Fruit fly (Drosophila melanogaster) whole organism, prepupa: ENCODE results near the gene CG31008.

Experiments used
- CG11294 ChIP-seq: fragments of 200-800 bp; sonication (Bioruptor generic); IDR thresholded peaks from 2 replicates; pipeline ENCODE4 v1.3.6; 2022; ENCODE audit warnings: missing biosample characterization, missing genetic modification characterization
- CG11902 ChIP-seq: fragments of 200-800 bp; sonication (Bioruptor generic); optimal IDR thresholded peaks from 3 replicates; lab custom pipeline; 2016; ENCODE audit warnings: missing biosample characterization, missing genetic modification characterization
- CG34406 ChIP-seq: fragments of 200-800 bp; sonication (Bioruptor generic); optimal IDR thresholded peaks from 3 replicates; lab custom pipeline; 2016; ENCODE audit warnings: missing biosample characterization, missing genetic modification characterization
- CG4318 ChIP-seq: fragments of 200-800 bp; sonication (Bioruptor generic); optimal IDR thresholded peaks from 3 replicates; lab custom pipeline; 2017; ENCODE audit warnings: missing biosample characterization, mild to moderate bottlenecking, missing genetic modification characterization
- CG6276 ChIP-seq: fragments of 200-800 bp; sonication (Bioruptor generic); optimal IDR thresholded peaks from 2 replicates; lab custom pipeline; 2017; ENCODE audit warnings: missing biosample characterization, mild to moderate bottlenecking, missing genetic modification characterization
- CG7368 ChIP-seq: fragments of 200-800 bp; sonication (Bioruptor generic); optimal IDR thresholded peaks from 3 replicates; lab custom pipeline; 2016; ENCODE audit warnings: missing biosample characterization, missing genetic modification characterization
- CG8319 ChIP-seq: fragments of 200-800 bp; sonication (Bioruptor generic); optimal IDR thresholded peaks from 3 replicates; lab custom pipeline; 2016; ENCODE audit warnings: missing biosample characterization, missing genetic modification characterization
- CG8632 ChIP-seq: fragments of 200-800 bp; sonication (Bioruptor generic); optimal IDR thresholded peaks from 3 replicates; lab custom pipeline; 2016; ENCODE audit warnings: missing biosample characterization, missing genetic modification characterization
- Eip75B ChIP-seq: fragments of 200-800 bp; sonication (Bioruptor generic); optimal IDR thresholded peaks from 3 replicates; lab custom pipeline; 2016; ENCODE audit warnings: missing biosample characterization, missing genetic modification characterization
- Eip78C ChIP-seq: fragments of 200-800 bp; sonication (Bioruptor generic); peaks from one replicate; lab custom pipeline; 2016; ENCODE audit warnings: missing biosample characterization, missing genetic modification characterization
- Eip93F ChIP-seq: fragments of 200-800 bp; sonication (Bioruptor generic); optimal IDR thresholded peaks from 2 replicates; lab custom pipeline; 2016; ENCODE audit warnings: missing biosample characterization, mild to moderate bottlenecking, missing genetic modification characterization
- Ets21C ChIP-seq: fragments of 200-800 bp; sonication (Bioruptor generic); optimal IDR thresholded peaks from 3 replicates; lab custom pipeline; 2016; ENCODE audit warnings: missing biosample characterization, missing genetic modification characterization
- Ets96B ChIP-seq: fragments of 200-800 bp; optimal IDR thresholded peaks from 2 replicates; lab custom pipeline; 2019; ENCODE audit warnings: missing biosample characterization, mild to moderate bottlenecking, missing genetic modification characterization, moderate library complexity
- Lpt ChIP-seq: fragments of 200-800 bp; sonication (Bioruptor generic); optimal IDR thresholded peaks from 3 replicates; lab custom pipeline; 2016; ENCODE audit warnings: missing biosample characterization, missing genetic modification characterization
- Smox ChIP-seq: fragments of 200-800 bp; sonication (Bioruptor generic); optimal IDR thresholded peaks from 3 replicates; lab custom pipeline; 2016; ENCODE audit warnings: missing biosample characterization, missing genetic modification characterization
- Sox15 ChIP-seq: fragments of 200-800 bp; sonication (Bioruptor generic); optimal IDR thresholded peaks from 3 replicates; lab custom pipeline; 2016; ENCODE audit warnings: missing biosample characterization, missing genetic modification characterization
- achi ChIP-seq: fragments of 200-800 bp; sonication (Bioruptor generic); optimal IDR thresholded peaks from 3 replicates; lab custom pipeline; 2016; ENCODE audit warnings: missing biosample characterization, missing genetic modification characterization
- dsx ChIP-seq: fragments of 200-800 bp; optimal IDR thresholded peaks from 3 replicates; lab custom pipeline; 2019; ENCODE audit warnings: missing biosample characterization, mild to moderate bottlenecking, missing genetic modification characterization, moderate library complexity; ENCODE audit not compliant: poor library complexity, severe bottlenecking
- eg ChIP-seq: fragments of 200-800 bp; sonication (Bioruptor generic); IDR thresholded peaks from 3 replicates; pipeline ENCODE4 v1.3.6; 2022; ENCODE audit warnings: missing biosample characterization, missing genetic modification characterization
- esn ChIP-seq: fragments of 200-800 bp; sonication (Bioruptor generic); optimal IDR thresholded peaks from 2 replicates; lab custom pipeline; 2016; ENCODE audit warnings: missing biosample characterization, mild to moderate bottlenecking, missing genetic modification characterization, moderate library complexity
- fd59A ChIP-seq: fragments of 200-800 bp; sonication (Bioruptor generic); optimal IDR thresholded peaks from 2 replicates; lab custom pipeline; 2017; ENCODE audit warnings: missing biosample characterization, mild to moderate bottlenecking, missing genetic modification characterization, missing genetic modification reagents
- fd85E ChIP-seq: fragments of 200-800 bp; sonication (Bioruptor generic); optimal IDR thresholded peaks from 3 replicates; lab custom pipeline; 2016; ENCODE audit warnings: missing biosample characterization, missing genetic modification characterization
- spab ChIP-seq: fragments of 200-800 bp; sonication (Bioruptor generic); optimal IDR thresholded peaks from 2 replicates; lab custom pipeline; 2017; ENCODE audit warnings: missing biosample characterization, mild to moderate bottlenecking, missing genetic modification characterization, missing genetic modification reagents
- ss ChIP-seq, 2 experiments: fragments of 200-800 bp; sonication (Bioruptor generic); optimal IDR thresholded peaks; 2 replicates in 1 of 2; 3 replicates in 1 of 2; lab custom pipeline; 2017 to 2018; ENCODE audit warnings: mild to moderate bottlenecking in 2 of 2, missing biosample characterization in 2 of 2, missing genetic modification characterization in 2 of 2, moderate library complexity in 1 of 2
- svp ChIP-seq: fragments of 200-800 bp; sonication (Bioruptor generic); peaks from one replicate; lab custom pipeline; 2016; ENCODE audit warnings: missing biosample characterization, missing genetic modification characterization
- topi ChIP-seq: fragments of 200-800 bp; sonication (Bioruptor generic); optimal IDR thresholded peaks from 3 replicates; lab custom pipeline; 2016; ENCODE audit warnings: missing biosample characterization, missing genetic modification characterization

Gene CG31008

dm6 chr3R:30959400-30959799, 30.4 kb downstream of the CG31008 start, which contains the start of gene CG15548:
Gene CG15548, plus strand, starts transcription at chr3R:30959700.
- TF ChIP-seq spab (GFP tag; lab: Kevin White, UChicago), result no peak
- TF ChIP-seq svp (GFP tag; lab: Kevin White, UChicago), result no peak
- TF ChIP-seq esn (GFP tag; lab: Kevin White, UChicago), result no peak
- no peak for TF ChIP-seq dsx (GFP tag; lab: Kevin White, UChicago)
- no peak for TF ChIP-seq CG6276 (GFP tag; lab: Kevin White, UChicago)
- no peak for TF ChIP-seq fd59A (GFP tag; lab: Kevin White, UChicago)
- no peak for TF ChIP-seq Eip78C (GFP tag; lab: Kevin White, UChicago)
- no peak for TF ChIP-seq CG7368 (GFP tag; lab: Kevin White, UChicago)
- no peak for TF ChIP-seq Eip93F (GFP tag; lab: Kevin White, UChicago)
- no peak for TF ChIP-seq fd85E (GFP tag; lab: Kevin White, UChicago)
- TF ChIP-seq CG8319 (GFP tag; lab: Kevin White, UChicago), result no peak
- no peak for TF ChIP-seq eg (GFP tag; lab: Robert Waterston, UW)
- TF ChIP-seq Ets21C (GFP tag; lab: Kevin White, UChicago), result no peak
- TF ChIP-seq CG11294 (GFP tag; lab: Robert Waterston, UW), result no peak

dm6 chr3R:30946352-30946751, 43.5 kb downstream of the CG31008 start:
- no peak for TF ChIP-seq achi (GFP tag; lab: Kevin White, UChicago)
- no peak for TF ChIP-seq Lpt
- TF ChIP-seq CG11902 (GFP tag; lab: Kevin White, UChicago), result no peak
- TF ChIP-seq topi (GFP tag; lab: Kevin White, UChicago), result no peak
- no peak for TF ChIP-seq ss (GFP tag; optimal IDR thresholded peaks at IDR 0.05; lab: Kevin White, UChicago)
- no peak for TF ChIP-seq CG8632
- TF ChIP-seq Ets96B (tag; lab: Kevin White, UChicago), result no peak
- TF ChIP-seq Eip75B (GFP tag; lab: Kevin White, UChicago), result no peak
- TF ChIP-seq dsx (GFP tag; lab: Kevin White, UChicago), result no peak
- no peak for TF ChIP-seq Sox15 (GFP tag; lab: Kevin White, UChicago)

dm6 chr3R:30940234-30940633, 49.6 kb downstream of the CG31008 start:
- TF ChIP-seq CG6276 (GFP tag; lab: Kevin White, UChicago), result no peak
- TF ChIP-seq fd59A (GFP tag; lab: Kevin White, UChicago), result no peak
- no peak for TF ChIP-seq Ets96B (tag; lab: Kevin White, UChicago)
- TF ChIP-seq CG4318 (GFP tag; lab: Kevin White, UChicago), result no peak
- TF ChIP-seq CG34406 (GFP tag; lab: Kevin White, UChicago), result no peak
- TF ChIP-seq CG8632, result no peak
- no peak for TF ChIP-seq Smox (GFP tag; lab: Kevin White, UChicago)
- no peak for TF ChIP-seq CG8319 (GFP tag; lab: Kevin White, UChicago)
- TF ChIP-seq fd85E (GFP tag; lab: Kevin White, UChicago), result no peak
